Fruit fly (Drosophila melanogaster): Measurements from ENCODE around the gene CG14990.

CG14990 gene

DNA sequence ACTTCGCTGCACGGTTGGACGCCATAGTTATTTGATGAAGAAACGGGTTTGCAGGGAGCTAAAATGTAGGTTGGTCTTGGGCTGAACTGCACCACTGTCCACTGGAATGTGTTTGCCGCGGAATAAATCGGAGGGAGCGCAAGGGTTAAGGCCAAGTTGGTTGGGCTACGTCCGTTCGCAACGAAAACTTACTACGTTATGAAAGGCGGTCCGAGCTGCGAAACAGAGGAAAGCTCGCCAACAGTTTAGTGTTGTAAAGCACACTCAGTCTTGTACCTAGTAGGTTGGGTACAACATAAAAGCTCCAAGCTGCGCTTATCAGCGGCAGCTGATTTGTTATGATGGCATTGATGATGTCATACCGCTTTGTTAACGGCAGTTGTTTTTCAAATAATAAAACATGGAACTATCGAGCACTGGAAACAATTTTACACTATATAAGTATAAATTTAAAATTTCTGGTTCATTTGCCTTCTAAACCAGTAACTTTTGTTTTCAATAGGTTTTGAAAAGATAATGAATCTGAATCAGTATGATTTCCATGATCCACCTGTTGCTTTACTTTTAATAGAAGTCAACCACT lies 29.3 kb downstream of the CG14990 start, which contains the start of gene Chd64 (continued):
- TF ChIP-seq CG10959 (GFP tag; IDR thresholded peaks at IDR 0.05) (peak; percentile 33; the same call in 1 of the 2 replicates), Atf6 (GFP tag; IDR thresholded peaks at IDR 0.05) (peak; percentile 71), Myb (GFP tag; optimal IDR thresholded peaks at IDR 0.05) (peak; percentile 80), CG11456 (GFP tag; IDR thresholded peaks at IDR 0.05) (peak; percentile 63; the same call in 2 of the 3 replicates), CG7963 (GFP tag; IDR thresholded peaks at IDR 0.05; ENCODE audit: partially characterized antibody) (no peak), Dad (GFP tag; optimal IDR thresholded peaks at IDR 0.05) (no peak), CG15601 (tag; optimal IDR thresholded peaks at IDR 0.05) (peak; percentile 32), ATbp (GFP tag; optimal IDR thresholded peaks at IDR 0.05) (no peak), org-1 (GFP tag; optimal IDR thresholded peaks at IDR 0.05) (peak; percentile 27), ttk (GFP tag; IDR thresholded peaks at IDR 0.05) (no peak), Trl (optimal IDR thresholded peaks at IDR 0.05) (no peak), Trl (GFP tag; optimal IDR thresholded peaks at IDR 0.05) (peak; percentile 36), CG15073 (GFP tag; optimal IDR thresholded peaks at IDR 0.05) (no peak), Stat92E (GFP tag; optimal IDR thresholded peaks at IDR 0.05) (peak in 1 of 3 experiments; percentile 4), Asciz (GFP tag; optimal IDR thresholded peaks at IDR 0.05) (peak; percentile 24), nau (GFP tag; optimal IDR thresholded peaks at IDR 0.05) (no peak), E2f2 (GFP tag; IDR thresholded peaks at IDR 0.05) (no peak; the same call in 1 of the 2 replicates), Rx (GFP tag; IDR thresholded peaks at IDR 0.05) (no peak), Fer3 (tag; optimal IDR thresholded peaks at IDR 0.05) (peak; percentile 40), CG1529 (GFP tag; optimal IDR thresholded peaks at IDR 0.05) (peak; percentile 19), Oli (tag; optimal IDR thresholded peaks at IDR 0.05) (no peak), CG1832 (GFP tag; optimal IDR thresholded peaks at IDR 0.05) (no peak), Neu2 (GFP tag; optimal IDR thresholded peaks at IDR 0.05; ENCODE audit: borderline replicate concordance) (no peak), Tbp (GFP tag; optimal IDR thresholded peaks at IDR 0.05) (no peak), seq (GFP tag; IDR thresholded peaks at IDR 0.05) (no peak; the same call in 1 of the 2 replicates), CG14014 (GFP tag; IDR thresholded peaks at IDR 0.05) (no peak; the same call in 1 of the 2 replicates), trem (tag; optimal IDR thresholded peaks at IDR 0.05) (no peak), vfl (GFP tag; optimal IDR thresholded peaks at IDR 0.05) (no peak), pros (GFP tag; optimal IDR thresholded peaks at IDR 0.05) (no peak), pfk (GFP tag; optimal IDR thresholded peaks at IDR 0.05) (peak; percentile 62), CG11504 (tag; optimal IDR thresholded peaks at IDR 0.05) (no peak), CG16863 (GFP tag; optimal IDR thresholded peaks at IDR 0.05) (no peak), h (optimal IDR thresholded peaks at IDR 0.05) (no peak), CG2116 (GFP tag; optimal IDR thresholded peaks at IDR 0.05) (no peak), en (GFP tag; optimal IDR thresholded peaks at IDR 0.05) (no peak), HmgZ (tag; optimal IDR thresholded peaks at IDR 0.05) (peak; percentile 71), CG3726 (GFP tag; IDR thresholded peaks at IDR 0.05) (no peak), pita (GFP tag; optimal IDR thresholded peaks at IDR 0.05) (no peak), tx (GFP tag; optimal IDR thresholded peaks at IDR 0.05) (no peak), da (GFP tag; optimal IDR thresholded peaks at IDR 0.05) (no peak), MBD-R2 (GFP tag; IDR thresholded peaks at IDR 0.05) (peak; percentile 36; the same call in 1 of the 2 replicates), exex (tag; optimal IDR thresholded peaks at IDR 0.05) (peak; percentile 81), CG10543 (GFP tag; optimal IDR thresholded peaks at IDR 0.05) (peak; percentile 86), CG1603 (tag; optimal IDR thresholded peaks at IDR 0.05) (no peak), crp (GFP tag; optimal IDR thresholded peaks at IDR 0.05) (peak in 1 of 2 experiments; percentile 76), CrebB (tag; optimal IDR thresholded peaks at IDR 0.05) (peak; percentile 36), CG1792 (GFP tag; optimal IDR thresholded peaks at IDR 0.05) (peak; percentile 5), CkIIα-i1 (GFP tag; IDR thresholded peaks at IDR 0.05) (no peak), CG4328 (GFP tag; optimal IDR thresholded peaks at IDR 0.05) (no peak), Xbp1 (GFP tag; optimal IDR thresholded peaks at IDR 0.05) (no peak), z (GFP tag; IDR thresholded peaks at IDR 0.05) (no peak)

All from whole organism, embryonic.